Worm (Caenorhabditis elegans) whole organism, midembryonic: ENCODE measurements around the gene R160.6.

Experiments used
- T22C8.4 ChIP-seq: fragments of 200-800 bp; sonication (Bioruptor generic); IDR thresholded peaks from 2 replicates; pipeline ENCODE4 v1.3.6; 2022; ENCODE audit warnings: missing genetic modification characterization, missing compliant biosample characterization
- cog-1 ChIP-seq: sonication (generic microtip); optimal IDR thresholded peaks from 2 replicates; lab custom pipeline; 2016; ENCODE audit warnings: missing genetic modification characterization, missing compliant biosample characterization
- flt-1 ChIP-seq: fragments of 200-800 bp; sonication (Bioruptor generic); IDR thresholded peaks from 2 replicates; pipeline ENCODE4 v1.3.6; 2022; ENCODE audit warnings: missing genetic modification characterization, missing compliant biosample characterization
- klf-2 ChIP-seq: fragments of 200-800 bp; sonication (Bioruptor generic); conservative IDR thresholded peaks from 2 replicates; pipeline ENCODE4 v1.3.6; 2022; ENCODE audit warnings: missing genetic modification reagents, missing genetic modification characterization, missing compliant biosample characterization
- med-1 ChIP-seq: sonication (generic microtip); optimal IDR thresholded peaks from 2 replicates; lab custom pipeline; 2017; ENCODE audit warnings: missing genetic modification characterization, mild to moderate bottlenecking, missing compliant biosample characterization, antibody characterized with exemption, missing genetic modification reagents; ENCODE audit not compliant: insufficient read depth
- ref-1 ChIP-seq: fragments of 200-800 bp; sonication (Bioruptor generic); conservative IDR thresholded peaks from 2 replicates; pipeline ENCODE4 v1.3.6; 2022; ENCODE audit warnings: missing genetic modification reagents, missing genetic modification characterization, missing compliant biosample characterization
- tab-1 ChIP-seq: fragments of 200-800 bp; sonication (Bioruptor generic); IDR thresholded peaks from 2 replicates; pipeline ENCODE4 v1.3.6; 2022; ENCODE audit warnings: missing genetic modification characterization, missing compliant biosample characterization
- ztf-23 ChIP-seq: fragments of 200-800 bp; sonication (Bioruptor generic); IDR thresholded peaks from 2 replicates; pipeline ENCODE4 v1.3.6; 2022; ENCODE audit warnings: missing genetic modification reagents, missing genetic modification characterization, missing compliant biosample characterization
- ztf-29 ChIP-seq: fragments of 200-800 bp; sonication (Bioruptor generic); IDR thresholded peaks from 2 replicates; pipeline ENCODE4 v1.3.6; 2022; ENCODE audit warnings: missing genetic modification reagents, missing genetic modification characterization, missing compliant biosample characterization

Gene R160.6

ce11 chrX:4397460-4397859, 24.4 kb upstream of the R160.6 start:
- no peak for TF ChIP-seq ztf-23 (GFP tag; lab: Robert Waterston, UW)
- TF ChIP-seq ztf-29 (GFP tag; lab: Robert Waterston, UW) = no peak
- no peak for TF ChIP-seq flt-1 (GFP tag; lab: Robert Waterston, UW)
- TF ChIP-seq cog-1 = no peak
- TF ChIP-seq tab-1 (GFP tag; lab: Robert Waterston, UW) = no peak
- no peak for TF ChIP-seq T22C8.4 (GFP tag; lab: Robert Waterston, UW)
- TF ChIP-seq ref-1 (GFP tag; lab: Robert Waterston, UW) = no peak
- TF ChIP-seq med-1 (GFP tag; lab: Kevin White, UChicago) = no peak
- TF ChIP-seq klf-2 = no peak

- TF ChIP-seq T22C8.4 (GFP tag; lab: Robert Waterston, UW) (no peak), med-1 (GFP tag; lab: Kevin White, UChicago) (no peak), klf-2 (no peak), ztf-29 (GFP tag; lab: Robert Waterston, UW) (no peak), cog-1 (peak; percentile 54), ztf-23 (GFP tag; lab: Robert Waterston, UW) (peak; percentile 48; the same call in 1 of the 2 replicates), ref-1 (GFP tag; lab: Robert Waterston, UW) (no peak)
These were observed 22.2 kb upstream of the R160.6 start for ce11 chrX:4395073-4395850.

ce11 chrX:4391680-4392079, 18.7 kb upstream of the R160.6 start:
- TF ChIP-seq ref-1 (GFP tag; lab: Robert Waterston, UW) (no peak), tab-1 (GFP tag; lab: Robert Waterston, UW) (no peak), klf-2 (no peak), ztf-29 (GFP tag; lab: Robert Waterston, UW) (no peak), flt-1 (GFP tag; lab: Robert Waterston, UW) (no peak), T22C8.4 (GFP tag; lab: Robert Waterston, UW) (no peak), cog-1 (no peak), ztf-23 (GFP tag; lab: Robert Waterston, UW) (no peak), med-1 (GFP tag; lab: Kevin White, UChicago) (no peak)

- peak; percentile 91 for TF ChIP-seq cog-1
- TF ChIP-seq flt-1 (GFP tag; lab: Robert Waterston, UW) = 0 out of 2 replicates have a peak, but pooled peaks have one; percentile 46
- TF ChIP-seq med-1 (GFP tag; lab: Kevin White, UChicago) = no peak
These were observed 15.9 kb upstream of the R160.6 start, which contains the start of gene dpy-23 for ce11 chrX:4388834-4389409. Gene dpy-23 (plus strand): TSS chrX:4389359.

ce11 chrX:4386493-4386892, 13.5 kb upstream of the R160.6 start:
- no peak for TF ChIP-seq ztf-29 (GFP tag; lab: Robert Waterston, UW)
- TF ChIP-seq klf-2 = no peak

ce11 chrX:4383316-4383936, 10.4 kb upstream of the R160.6 start, which contains the start of gene lst-2:
Gene lst-2 (minus strand): TSS chrX:4383366.
- TF ChIP-seq ref-1 (GFP tag; lab: Robert Waterston, UW) = no peak
- no peak for TF ChIP-seq ztf-23 (GFP tag; lab: Robert Waterston, UW)
- no peak for TF ChIP-seq ztf-29 (GFP tag; lab: Robert Waterston, UW)
- no peak for TF ChIP-seq klf-2
- no peak for TF ChIP-seq cog-1
- no peak for TF ChIP-seq flt-1 (GFP tag; lab: Robert Waterston, UW)
- TF ChIP-seq tab-1 (GFP tag; lab: Robert Waterston, UW) = no peak
- no peak for TF ChIP-seq med-1 (GFP tag; lab: Kevin White, UChicago)
- no peak for TF ChIP-seq T22C8.4 (GFP tag; lab: Robert Waterston, UW)

- TF ChIP-seq ref-1 (GFP tag; lab: Robert Waterston, UW) (no peak), ztf-29 (GFP tag; lab: Robert Waterston, UW) (no peak), klf-2 (no peak), tab-1 (GFP tag; lab: Robert Waterston, UW) (no peak), cog-1 (no peak), T22C8.4 (GFP tag; lab: Robert Waterston, UW) (no peak), med-1 (GFP tag; lab: Kevin White, UChicago) (no peak), ztf-23 (GFP tag; lab: Robert Waterston, UW) (no peak), flt-1 (GFP tag; lab: Robert Waterston, UW) (no peak)
These were observed 4.7 kb upstream of the R160.6 start, which contains the start of gene R160.12 for ce11 chrX:4377689-4378088. Gene R160.12 (minus strand): TSS chrX:4377789.

ce11 chrX:4376801-4377200, 3.8 kb upstream of the R160.6 start, which contains the start of gene R160.2:
Gene R160.2 (minus strand): TSS chrX:4376901.
- TF ChIP-seq klf-2 (no peak), cog-1 (no peak), ztf-29 (GFP tag; lab: Robert Waterston, UW) (no peak), T22C8.4 (GFP tag; lab: Robert Waterston, UW) (no peak), tab-1 (GFP tag; lab: Robert Waterston, UW) (no peak), ztf-23 (GFP tag; lab: Robert Waterston, UW) (no peak), ref-1 (GFP tag; lab: Robert Waterston, UW) (no peak), med-1 (GFP tag; lab: Kevin White, UChicago) (no peak), flt-1 (GFP tag; lab: Robert Waterston, UW) (no peak)

ce11 chrX:4371988-4372387, 1.0 kb downstream of the R160.6 start, which contains the start of gene R160.14:
Gene R160.14 (minus strand): TSS chrX:4372088.
- TF ChIP-seq med-1 (GFP tag; lab: Kevin White, UChicago) (no peak), tab-1 (GFP tag; lab: Robert Waterston, UW) (no peak), ref-1 (GFP tag; lab: Robert Waterston, UW) (no peak), ztf-29 (GFP tag; lab: Robert Waterston, UW) (no peak), ztf-23 (GFP tag; lab: Robert Waterston, UW) (no peak), flt-1 (GFP tag; lab: Robert Waterston, UW) (no peak), cog-1 (no peak), T22C8.4 (GFP tag; lab: Robert Waterston, UW) (no peak)
